Fruit fly (Drosophila melanogaster): ENCODE data around the gene pum.

Gene pum

DNA sequence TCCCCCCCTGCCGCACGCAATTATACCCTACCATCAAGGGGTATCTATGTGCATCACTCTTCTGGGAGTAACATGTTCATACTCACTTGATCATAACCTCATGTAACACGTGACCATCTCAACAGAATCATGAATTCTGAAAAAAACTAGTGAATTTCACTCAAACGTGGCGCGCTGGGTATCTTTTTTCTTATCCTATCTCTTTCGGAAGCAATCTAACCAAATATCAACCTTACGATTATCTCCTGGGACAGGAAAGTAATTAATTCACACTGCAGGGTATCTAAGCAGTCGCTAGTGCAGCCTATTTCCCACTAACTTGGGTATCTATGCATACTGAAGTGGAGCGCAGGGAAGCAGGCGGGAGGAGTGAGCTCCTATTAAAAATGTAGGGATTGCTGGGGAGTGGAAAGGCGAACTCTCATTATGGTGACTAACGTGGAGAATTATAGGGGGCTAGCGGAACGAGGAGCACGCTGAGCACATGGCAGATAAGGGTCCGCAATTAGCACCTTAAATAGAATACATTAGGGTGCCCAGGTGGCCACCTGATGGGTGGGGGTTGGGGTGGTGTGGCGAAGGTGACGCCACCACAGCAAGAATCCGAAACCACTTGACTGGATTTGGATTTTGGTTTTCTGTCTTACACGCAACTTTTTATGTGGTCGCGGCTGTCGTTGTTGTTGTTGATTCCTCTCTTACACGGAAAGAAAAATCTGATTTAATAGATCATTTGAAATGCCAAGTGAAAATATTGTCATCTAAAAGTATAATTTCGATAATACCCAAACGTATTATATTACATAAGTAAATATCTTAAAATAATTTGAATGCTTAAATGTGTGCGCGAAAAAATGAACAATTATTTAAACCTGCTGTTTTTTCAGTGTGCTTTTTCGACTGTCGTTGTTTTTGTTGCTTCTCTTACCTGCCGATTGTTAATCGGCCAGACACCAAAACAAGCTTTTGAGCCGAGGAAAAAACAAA is 182.1 kb downstream of the pum start (continued):
- peak; percentile 94 for TF ChIP-seq bcd (GFP tag; optimal IDR thresholded peaks at IDR 0.05)
- TF ChIP-seq Mes4 (GFP tag; optimal IDR thresholded peaks at IDR 0.05), result peak; percentile 28
- no peak for TF ChIP-seq tll (GFP tag; optimal IDR thresholded peaks at IDR 0.05)
- TF ChIP-seq slp2 (GFP tag; optimal IDR thresholded peaks at IDR 0.05), result peak; percentile 33
- TF ChIP-seq CG7987 (GFP tag; optimal IDR thresholded peaks at IDR 0.05), result peak; percentile 85
- peak; percentile 84 for TF ChIP-seq CG1529 (GFP tag; optimal IDR thresholded peaks at IDR 0.05)
- no peak for TF ChIP-seq Xrp1 (GFP tag; IDR thresholded peaks at IDR 0.05)
- TF ChIP-seq Med (GFP tag), result peak; percentile 98
- TF ChIP-seq Blimp-1 (GFP tag; optimal IDR thresholded peaks at IDR 0.05), result peak; percentile 94
- no peak for TF ChIP-seq Ravus (GFP tag; IDR thresholded peaks at IDR 0.05)
- TF ChIP-seq NfI (GFP tag; optimal IDR thresholded peaks at IDR 0.05), result peak; percentile 90
- TF ChIP-seq Ssrp (tag; optimal IDR thresholded peaks at IDR 0.05), result peak; percentile 91
- TF ChIP-seq sisA (GFP tag; IDR thresholded peaks at IDR 0.05), result no peak
- TF ChIP-seq twi (tag; optimal IDR thresholded peaks at IDR 0.05), result peak; percentile 78
- no peak for TF ChIP-seq CG17612 (GFP tag; IDR thresholded peaks at IDR 0.05)
- TF ChIP-seq CG10209 (GFP tag; optimal IDR thresholded peaks at IDR 0.05), result peak; percentile 91
- TF ChIP-seq unc-4 (GFP tag; IDR thresholded peaks at IDR 0.05; ENCODE audit: partially characterized antibody), result no peak
- TF ChIP-seq toy (GFP tag; IDR thresholded peaks at IDR 0.05), result no peak
- TF ChIP-seq CG12155 (GFP tag; optimal IDR thresholded peaks at IDR 0.05), result peak; percentile 90
- peak; percentile 97 for TF ChIP-seq Fer3 (tag; optimal IDR thresholded peaks at IDR 0.05)
- TF ChIP-seq CG7357 (GFP tag; IDR thresholded peaks at IDR 0.05), result peak; percentile 82
- no peak for TF ChIP-seq ash1 (GFP tag; optimal IDR thresholded peaks at IDR 0.05)
- no peak for TF ChIP-seq Optix (GFP tag; IDR thresholded peaks at IDR 0.05)
- TF ChIP-seq CG30020 (tag; optimal IDR thresholded peaks at IDR 0.05), result peak; percentile 52
- TF ChIP-seq CG5245 (GFP tag; optimal IDR thresholded peaks at IDR 0.05), result peak; percentile 81
- TF ChIP-seq Tbp (GFP tag; optimal IDR thresholded peaks at IDR 0.05), result no peak
- TF ChIP-seq ham (GFP tag; IDR thresholded peaks at IDR 0.05), result no peak
- TF ChIP-seq B-H1 (GFP tag; IDR thresholded peaks at IDR 0.05), result no peak
- no peak for TF ChIP-seq CG14441 (GFP tag; IDR thresholded peaks at IDR 0.05)
- TF ChIP-seq Kr (GFP tag; optimal IDR thresholded peaks at IDR 0.05), result no peak
- peak; percentile 81 for TF ChIP-seq CG17802 (tag; optimal IDR thresholded peaks at IDR 0.05)
- peak; percentile 83 for TF ChIP-seq Hsf (GFP tag; optimal IDR thresholded peaks at IDR 0.05)
- TF ChIP-seq seq (GFP tag; IDR thresholded peaks at IDR 0.05), result no peak
- TF ChIP-seq zfh2 (GFP tag; optimal IDR thresholded peaks at IDR 0.05), result peak; percentile 73
- TF ChIP-seq mirr (GFP tag; optimal IDR thresholded peaks at IDR 0.05), result peak; percentile 26
- TF ChIP-seq MESR4 (GFP tag; optimal IDR thresholded peaks at IDR 0.05), result peak; percentile 3
- TF ChIP-seq CG18599 (GFP tag; optimal IDR thresholded peaks at IDR 0.05), result peak; percentile 96
- no peak for TF ChIP-seq br (optimal IDR thresholded peaks at IDR 0.05)
- TF ChIP-seq gsb-n (tag; optimal IDR thresholded peaks at IDR 0.05), result peak; percentile 92
- TF ChIP-seq wdn (GFP tag; IDR thresholded peaks at IDR 0.05), result no peak
- peak; percentile 95 for TF ChIP-seq D19B (GFP tag; optimal IDR thresholded peaks at IDR 0.05)
- TF ChIP-seq CG7271 (tag; optimal IDR thresholded peaks at IDR 0.05), result peak; percentile 69
- peak; percentile 66 for TF ChIP-seq CG4617 (GFP tag; optimal IDR thresholded peaks at IDR 0.05; ENCODE audit: borderline replicate concordance)
- no peak for TF ChIP-seq Dip2 (GFP tag; IDR thresholded peaks at IDR 0.05)
- TF ChIP-seq CG13424 (tag; optimal IDR thresholded peaks at IDR 0.05), result peak; percentile 94
- TF ChIP-seq CG17328 (GFP tag; IDR thresholded peaks at IDR 0.05), result no peak
- TF ChIP-seq sd (tag; optimal IDR thresholded peaks at IDR 0.05), result peak; percentile 84
- TF ChIP-seq CkIIα-i1 (GFP tag; IDR thresholded peaks at IDR 0.05), result no peak
- TF ChIP-seq luna (GFP tag; optimal IDR thresholded peaks at IDR 0.05), result peak; percentile 61
